Worm (Caenorhabditis elegans) whole organism, L2 larva: ENCODE data around the gene pros-1.
A peak's percentile ranks its signal among the peaks of the same experiment; 100 is the strongest.

Experiments used
- F13H6.1 ChIP-seq: sonication (generic microtip); optimal IDR thresholded peaks from 2 replicates; lab custom pipeline; 2016; ENCODE audit warnings: missing genetic modification characterization, missing compliant biosample characterization
- R02D3.7 ChIP-seq: fragments of 150-350 bp; optimal IDR thresholded peaks from 2 replicates; lab custom pipeline; 2014; ENCODE audit warnings: missing biosample characterization, missing genetic modification characterization
- Y55F3AM.14 ChIP-seq: fragments of 200-800 bp; sonication (Bioruptor generic); optimal IDR thresholded peaks from 2 replicates; lab custom pipeline; 2018; ENCODE audit warnings: mild to moderate bottlenecking, missing genetic modification characterization, missing compliant biosample characterization
- ZK546.5 ChIP-seq: sonication (generic microtip); optimal IDR thresholded peaks from 2 replicates; lab custom pipeline; 2017; ENCODE audit warnings: missing biosample characterization, missing genetic modification characterization
- alr-1 ChIP-seq: fragments of 150-350 bp; optimal IDR thresholded peaks from 2 replicates; lab custom pipeline; 2014; ENCODE audit warnings: missing biosample characterization, missing genetic modification characterization
- aly-2 ChIP-seq: fragments of 150-350 bp; optimal IDR thresholded peaks from 2 replicates; lab custom pipeline; 2014; ENCODE audit warnings: missing biosample characterization, missing genetic modification characterization
- blmp-1 ChIP-seq: sonication (generic microtip); optimal IDR thresholded peaks from 2 replicates; lab custom pipeline; 2017; ENCODE audit warnings: missing genetic modification characterization, mild to moderate bottlenecking, missing compliant biosample characterization, antibody characterized with exemption, moderate library complexity; ENCODE audit not compliant: insufficient read depth
- ceh-16 ChIP-seq: fragments of 150-350 bp; optimal IDR thresholded peaks from 2 replicates; lab custom pipeline; 2014; ENCODE audit warnings: missing biosample characterization, missing genetic modification characterization
- ceh-82 ChIP-seq: fragments of 150-350 bp; optimal IDR thresholded peaks from 2 replicates; lab custom pipeline; 2014; ENCODE audit warnings: missing biosample characterization, missing genetic modification characterization
- crh-2 ChIP-seq: sonication (generic microtip); optimal IDR thresholded peaks from 2 replicates; lab custom pipeline; 2017; ENCODE audit warnings: missing biosample characterization, missing genetic modification characterization
- dmd-4 ChIP-seq: sonication (generic microtip); optimal IDR thresholded peaks from 2 replicates; lab custom pipeline; 2017; ENCODE audit warnings: missing biosample characterization, missing genetic modification characterization
- egl-27 ChIP-seq: sonication (generic microtip); optimal IDR thresholded peaks from 3 replicates; lab custom pipeline; 2017; ENCODE audit warnings: missing biosample characterization, missing genetic modification reagents, missing genetic modification characterization
- elt-1 ChIP-seq: fragments of 150-350 bp; optimal IDR thresholded peaks from 2 replicates; lab custom pipeline; 2014; ENCODE audit warnings: missing biosample characterization, missing genetic modification characterization
- elt-3 ChIP-seq: sonication (generic microtip); optimal IDR thresholded peaks from 2 replicates; lab custom pipeline; 2017; ENCODE audit warnings: missing biosample characterization, missing genetic modification characterization
- fos-1 ChIP-seq: fragments of 150-350 bp; optimal IDR thresholded peaks from 2 replicates; lab custom pipeline; 2014; ENCODE audit warnings: missing biosample characterization, missing genetic modification characterization
- gmeb-1 ChIP-seq: fragments of 150-350 bp; optimal IDR thresholded peaks from 2 replicates; lab custom pipeline; 2014; ENCODE audit warnings: missing biosample characterization, missing genetic modification characterization
- lin-11 ChIP-seq: fragments of 150-350 bp; sonication (generic microtip); optimal IDR thresholded peaks from 2 replicates; lab custom pipeline; 2014; ENCODE audit warnings: missing biosample characterization, missing genetic modification characterization, inconsistent platforms, mixed read lengths
- lin-13 ChIP-seq: fragments of 150-350 bp; optimal IDR thresholded peaks from 2 replicates; lab custom pipeline; 2014; ENCODE audit warnings: missing biosample characterization, missing genetic modification reagents, missing genetic modification characterization
- lin-39 ChIP-seq: fragments of 150-350 bp; optimal IDR thresholded peaks from 2 replicates; lab custom pipeline; 2014; ENCODE audit warnings: missing biosample characterization, missing genetic modification reagents, missing genetic modification characterization
- lsy-2 ChIP-seq, 2 experiments: fragments of 150-350 bp in 1 of 2; sonication (generic microtip) in 1 of 2; optimal IDR thresholded peaks; 2 replicates each; lab custom pipeline; 2014 to 2017; ENCODE audit warnings: missing biosample characterization in 2 of 2, missing genetic modification characterization in 2 of 2
- mab-5 ChIP-seq: fragments of 150-350 bp; optimal IDR thresholded peaks from 2 replicates; lab custom pipeline; 2014; ENCODE audit warnings: missing biosample characterization, missing genetic modification characterization
- mbf-1 ChIP-seq: sonication (generic microtip); optimal IDR thresholded peaks from 2 replicates; lab custom pipeline; 2017; ENCODE audit warnings: missing biosample characterization, missing genetic modification characterization
- mdl-1 ChIP-seq, 2 experiments: fragments of 150-350 bp in 1 of 2; sonication (generic microtip) in 1 of 2; optimal IDR thresholded peaks; 2 replicates each; lab custom pipeline; 2017; ENCODE audit warnings: missing biosample characterization in 2 of 2, missing genetic modification characterization in 2 of 2
- nhr-10 ChIP-seq: sonication (generic microtip); optimal IDR thresholded peaks from 2 replicates; lab custom pipeline; 2017; ENCODE audit warnings: missing biosample characterization, missing genetic modification characterization
- nhr-11 ChIP-seq: fragments of 150-350 bp; optimal IDR thresholded peaks from 2 replicates; lab custom pipeline; 2014; ENCODE audit warnings: missing biosample characterization, missing genetic modification characterization
- nhr-12 ChIP-seq: fragments of 150-350 bp; optimal IDR thresholded peaks from 2 replicates; lab custom pipeline; 2014; ENCODE audit warnings: missing biosample characterization, missing genetic modification characterization
- nhr-129 ChIP-seq: fragments of 150-350 bp; optimal IDR thresholded peaks from 2 replicates; lab custom pipeline; 2014; ENCODE audit warnings: missing biosample characterization, missing genetic modification characterization
- nhr-21 ChIP-seq: fragments of 150-350 bp; optimal IDR thresholded peaks from 2 replicates; lab custom pipeline; 2014; ENCODE audit warnings: missing biosample characterization, missing genetic modification characterization
- nhr-23 ChIP-seq: fragments of 150-350 bp; optimal IDR thresholded peaks from 2 replicates; lab custom pipeline; 2014; ENCODE audit warnings: missing biosample characterization, missing genetic modification reagents, missing genetic modification characterization
- nhr-237 ChIP-seq: fragments of 150-350 bp; optimal IDR thresholded peaks from 2 replicates; lab custom pipeline; 2014; ENCODE audit warnings: missing biosample characterization, missing genetic modification characterization
- nhr-25 ChIP-seq: fragments of 150-350 bp; sonication (generic microtip); optimal IDR thresholded peaks from 3 replicates; lab custom pipeline; 2014; ENCODE audit warnings: missing biosample characterization, missing genetic modification characterization
- nhr-6 ChIP-seq: fragments of 150-350 bp; optimal IDR thresholded peaks from 2 replicates; lab custom pipeline; 2014; ENCODE audit warnings: missing biosample characterization, missing genetic modification characterization
- nhr-77 ChIP-seq: fragments of 150-350 bp; optimal IDR thresholded peaks from 2 replicates; lab custom pipeline; 2014; ENCODE audit warnings: missing biosample characterization, missing genetic modification characterization
- peb-1 ChIP-seq: fragments of 150-350 bp; optimal IDR thresholded peaks from 2 replicates; lab custom pipeline; 2014; ENCODE audit warnings: missing biosample characterization, missing genetic modification characterization
- sem-4 ChIP-seq: fragments of 150-350 bp; optimal IDR thresholded peaks from 2 replicates; lab custom pipeline; 2014; ENCODE audit warnings: missing biosample characterization, missing genetic modification reagents, missing genetic modification characterization
- skn-1 ChIP-seq: sonication (generic microtip); optimal IDR thresholded peaks from 2 replicates; lab custom pipeline; 2017; ENCODE audit warnings: missing biosample characterization, missing genetic modification characterization
- sma-3 ChIP-seq: sonication (generic microtip); optimal IDR thresholded peaks from 2 replicates; lab custom pipeline; 2016; ENCODE audit warnings: missing genetic modification reagents, missing genetic modification characterization, missing compliant biosample characterization
- sma-9 ChIP-seq, 2 experiments: fragments of 150-350 bp in 1 of 2; sonication (generic microtip) in 1 of 2; optimal IDR thresholded peaks; 2 replicates each; lab custom pipeline; 2014 to 2016; ENCODE audit warnings: missing genetic modification characterization in 2 of 2, mild to moderate bottlenecking in 1 of 2, missing biosample characterization in 1 of 2, missing compliant biosample characterization in 1 of 2, missing genetic modification reagents in 1 of 2, moderate library complexity in 1 of 2
- snpc-4 ChIP-seq: fragments of 150-350 bp; optimal IDR thresholded peaks from 2 replicates; lab custom pipeline; 2014; ENCODE audit warnings: missing biosample characterization, missing genetic modification characterization
- unc-39 ChIP-seq: fragments of 150-350 bp; optimal IDR thresholded peaks from 2 replicates; lab custom pipeline; 2014; ENCODE audit warnings: missing biosample characterization, missing genetic modification characterization
- unc-55 ChIP-seq: fragments of 150-350 bp; sonication (generic microtip); optimal IDR thresholded peaks from 3 replicates; lab custom pipeline; 2014; ENCODE audit warnings: missing biosample characterization, missing genetic modification reagents, missing genetic modification characterization
- unc-62 ChIP-seq: fragments of 150-350 bp; optimal IDR thresholded peaks from 2 replicates; lab custom pipeline; 2014; ENCODE audit warnings: missing biosample characterization, missing genetic modification reagents, missing genetic modification characterization
- zag-1 ChIP-seq: fragments of 150-350 bp; optimal IDR thresholded peaks from 2 replicates; lab custom pipeline; 2014; ENCODE audit warnings: missing biosample characterization, missing genetic modification characterization
- ztf-1 ChIP-seq: fragments of 200-800 bp; sonication (Bioruptor generic); conservative IDR thresholded peaks from 2 replicates; pipeline ENCODE4 v1.3.6; 2022; ENCODE audit warnings: missing genetic modification characterization, missing compliant biosample characterization
- ztf-4 ChIP-seq: fragments of 150-350 bp; optimal IDR thresholded peaks from 2 replicates; lab custom pipeline; 2014; ENCODE audit warnings: missing biosample characterization, missing genetic modification characterization

The pros-1 gene

DNA sequence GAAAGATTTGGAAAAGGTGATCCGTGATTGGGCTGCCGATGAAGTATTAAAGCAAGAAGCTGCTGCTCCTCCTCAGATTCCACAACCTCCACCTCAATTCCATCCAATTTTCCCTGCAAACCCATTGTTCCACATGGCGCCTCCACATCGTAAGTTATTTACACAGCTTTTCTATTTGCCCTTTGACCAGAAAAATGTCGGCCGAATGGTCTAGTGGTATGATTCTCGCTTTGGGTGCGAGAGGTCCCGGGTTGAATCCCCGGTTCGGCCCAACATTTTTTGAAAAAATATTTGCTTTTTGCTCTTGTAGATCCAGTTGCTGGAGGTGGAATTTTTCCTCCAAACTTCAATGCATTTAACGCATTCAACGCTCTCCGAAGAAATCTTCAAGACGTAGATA, 2.1 kb downstream of the pros-1 start:
- TF ChIP-seq snpc-4 (tag; lab: Kevin White, UChicago) (peak; percentile 38), nhr-21 (tag; lab: Kevin White, UChicago) (no peak), nhr-129 (tag; lab: Kevin White, UChicago) (peak; percentile 6), nhr-237 (tag; lab: Kevin White, UChicago) (no peak)
- TF ChIP-seq, all 48 proteins: peak for 2

- no peak for TF ChIP-seq nhr-25 (tag; lab: Kevin White, UChicago)
- TF ChIP-seq lin-13 (GFP tag; lab: Kevin White, UChicago), result no peak
- TF ChIP-seq ztf-4 (tag; lab: Kevin White, UChicago), result no peak
- no peak for TF ChIP-seq mdl-1 (tag; optimal IDR thresholded peaks at IDR 0.05; lab: Kevin White, UChicago)
- no peak for TF ChIP-seq nhr-10 (tag; lab: Kevin White, UChicago)
- no peak for TF ChIP-seq aly-2 (tag; lab: Kevin White, UChicago)
- TF ChIP-seq, all 48 proteins: peak for 0
Measured at ce11 chrIII:8077180-8077579, 10.1 kb downstream of the pros-1 start.

DNA sequence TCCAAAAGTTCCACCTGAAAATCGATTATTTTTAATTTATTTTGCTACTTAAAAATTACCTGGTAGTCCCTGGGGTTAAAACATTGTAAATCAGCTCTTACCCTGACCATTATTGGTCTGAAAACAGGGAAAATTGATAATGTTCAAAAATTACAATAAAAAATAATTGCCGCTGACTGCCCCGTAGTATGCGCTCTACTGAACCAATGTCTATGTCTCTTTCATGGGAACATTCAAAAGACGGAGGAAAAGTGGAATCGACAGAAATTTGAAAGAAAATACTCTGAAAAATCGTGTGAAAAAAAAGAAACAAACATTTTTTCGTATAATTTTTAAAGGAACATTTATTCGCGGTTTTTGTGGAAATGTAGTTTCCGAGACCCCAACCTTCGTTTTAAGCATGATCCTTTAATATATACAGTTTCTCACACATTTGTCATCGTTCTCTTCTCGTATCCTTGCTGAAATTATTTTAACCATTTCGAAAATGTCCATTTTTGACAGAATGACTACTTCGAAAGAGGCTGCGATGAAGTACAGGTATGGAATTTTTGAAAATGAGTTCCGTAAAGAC, 13.2 kb downstream of the pros-1 start, which contains the start of the genes dcr-1 and apc-2:
dcr-1 (minus strand) TSS at position 117 of the 574 bp plus-strand sequence.
apc-2 (plus strand) TSS at position 465 of the 574 bp plus-strand sequence.
- TF ChIP-seq ceh-82 (tag; lab: Kevin White, UChicago), result no peak
- TF ChIP-seq lin-11, result no peak
- TF ChIP-seq unc-62 (GFP tag; lab: Kevin White, UChicago), result no peak
- no peak for TF ChIP-seq blmp-1 (tag; lab: Kevin White, UChicago)
- TF ChIP-seq alr-1, result no peak
- TF ChIP-seq dmd-4 (tag; lab: Kevin White, UChicago), result no peak

DNA sequence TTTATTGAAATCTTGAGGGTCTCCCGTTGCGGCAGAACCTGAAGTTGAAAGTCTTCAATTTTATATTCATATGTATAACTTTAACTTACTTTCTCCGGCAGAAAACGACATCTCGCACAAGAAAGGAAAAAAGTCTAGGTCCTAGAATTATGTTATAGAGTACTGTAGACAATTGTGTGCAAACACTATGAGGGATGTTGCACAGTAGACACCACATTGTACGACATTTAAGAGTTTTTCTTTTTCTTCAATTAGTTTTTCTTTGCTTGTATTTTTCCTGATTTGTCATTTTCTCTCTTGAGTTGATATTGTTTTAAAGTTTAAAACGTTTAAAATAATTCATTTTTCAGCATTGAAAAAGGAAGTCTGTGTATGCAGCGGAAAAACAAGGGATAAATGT, 18.3 kb downstream of the pros-1 start, which contains the start of the genes K06H7.7 and grp-1:
K06H7.7 (minus strand) TSS at position 121 of the 400 bp plus-strand sequence.
grp-1 (plus strand) TSS at position 351 of the 400 bp plus-strand sequence.
- TF ChIP-seq sma-9 (GFP tag; optimal IDR thresholded peaks at IDR 0.05; lab: Kevin White, UChicago) (peak; percentile 45), sma-9 (tag; optimal IDR thresholded peaks at IDR 0.05; lab: Kevin White, UChicago) (no peak), F13H6.1 (tag; lab: Kevin White, UChicago) (no peak), gmeb-1 (tag; lab: Kevin White, UChicago) (peak; percentile 74), nhr-129 (tag; lab: Kevin White, UChicago) (peak; percentile 63), Y55F3AM.14 (GFP tag; lab: Kevin White, UChicago) (no peak), ztf-4 (tag; lab: Kevin White, UChicago) (no peak), nhr-10 (tag; lab: Kevin White, UChicago) (no peak), sma-3 (GFP tag; lab: Kevin White, UChicago) (peak; percentile 37), alr-1 (no peak), unc-39 (tag; lab: Kevin White, UChicago) (no peak), nhr-237 (tag; lab: Kevin White, UChicago) (no peak), crh-2 (tag; lab: Kevin White, UChicago) (peak; percentile 35), dmd-4 (tag; lab: Kevin White, UChicago) (no peak), fos-1 (peak; percentile 27), nhr-77 (tag; lab: Kevin White, UChicago) (no peak), elt-3 (tag; lab: Kevin White, UChicago) (no peak), sem-4 (tag; lab: Kevin White, UChicago) (no peak), nhr-12 (tag; lab: Kevin White, UChicago) (no peak), unc-55 (GFP tag; lab: Kevin White, UChicago) (peak; percentile 87), peb-1 (tag; lab: Kevin White, UChicago) (no peak), lsy-2 (tag; optimal IDR thresholded peaks at IDR 0.05; lab: Kevin White, UChicago) (peak; percentile 96 to 99), nhr-6 (tag; lab: Kevin White, UChicago) (no peak), lin-39 (tag; lab: Kevin White, UChicago) (no peak), unc-62 (GFP tag; lab: Kevin White, UChicago) (no peak), blmp-1 (tag; lab: Kevin White, UChicago) (no peak), ztf-1 (GFP tag; lab: Robert Waterston, UW) (no peak), lin-11 (no peak), egl-27 (tag; lab: Kevin White, UChicago) (no peak), snpc-4 (tag; lab: Kevin White, UChicago) (peak; percentile 16), ceh-16 (tag; lab: Kevin White, UChicago) (no peak), ZK546.5 (no peak), nhr-25 (tag; lab: Kevin White, UChicago) (peak; percentile 46), elt-1 (tag; lab: Kevin White, UChicago) (no peak), mdl-1 (tag; optimal IDR thresholded peaks at IDR 0.05; lab: Kevin White, UChicago) (no peak), nhr-23 (tag; lab: Kevin White, UChicago) (no peak), zag-1 (tag; lab: Kevin White, UChicago) (peak; percentile 11), R02D3.7 (tag; lab: Kevin White, UChicago) (no peak), mab-5 (no peak), skn-1 (no peak), ceh-82 (tag; lab: Kevin White, UChicago) (no peak), nhr-11 (tag; lab: Kevin White, UChicago) (no peak), mbf-1 (no peak), aly-2 (tag; lab: Kevin White, UChicago) (no peak)
